Worm (Caenorhabditis elegans): ENCODE results near the gene C13A2.1.

- TF ChIP-seq nfya-1 (tag; optimal IDR thresholded peaks at IDR 0.05) (no peak), K02D7.2 (tag; optimal IDR thresholded peaks at IDR 0.05) (no peak), ceh-30 (tag; optimal IDR thresholded peaks at IDR 0.05) (no peak), hlh-30 (tag; optimal IDR thresholded peaks at IDR 0.05; ENCODE audit: insufficient read depth) (no peak), mec-3 (tag; optimal IDR thresholded peaks at IDR 0.05; ENCODE audit: borderline replicate concordance) (no peak), T23F11.4 (GFP tag; optimal IDR thresholded peaks at IDR 0.05) (no peak), elt-2 (tag; optimal IDR thresholded peaks at IDR 0.05) (no peak), ref-2 (tag; optimal IDR thresholded peaks at IDR 0.05) (no peak), nhr-11 (tag; optimal IDR thresholded peaks at IDR 0.05) (no peak)
Observed at ce11 chrV:7279090-7279489, 9.7 kb upstream of the C13A2.1 start, which contains the start of gene C13A2.4.
